Worm (Caenorhabditis elegans) whole organism, early embryonic: ENCODE results near the gene srx-119.

Source experiments
- F13C5.2 ChIP-seq: sonication (generic microtip); optimal IDR thresholded peaks from 2 replicates; lab custom pipeline; 2017; ENCODE audit warnings: mild to moderate bottlenecking, missing genetic modification characterization, inconsistent platforms, missing compliant biosample characterization
- aly-1 ChIP-seq: sonication (generic microtip); optimal IDR thresholded peaks from 2 replicates; lab custom pipeline; 2016; ENCODE audit warnings: missing genetic modification characterization, missing compliant biosample characterization
- ama-1 ChIP-seq: fragments of 150-350 bp; optimal IDR thresholded peaks from 2 replicates; lab custom pipeline; 2014
- ceh-13 ChIP-seq: fragments of 200-800 bp; sonication (Bioruptor generic); optimal IDR thresholded peaks from 2 replicates; lab custom pipeline; 2018; ENCODE audit warnings: mild to moderate bottlenecking, missing genetic modification characterization, missing compliant biosample characterization
- hmbx-1 ChIP-seq: sonication (generic microtip); optimal IDR thresholded peaks from 2 replicates; lab custom pipeline; 2016; ENCODE audit warnings: mild to moderate bottlenecking, missing genetic modification characterization, missing compliant biosample characterization
- pes-1 ChIP-seq: fragments of 200-800 bp; sonication (Bioruptor generic); IDR thresholded peaks from 2 replicates; pipeline ENCODE4 v1.3.6; 2022; ENCODE audit warnings: missing genetic modification reagents, missing genetic modification characterization, missing compliant biosample characterization
- scrt-1 ChIP-seq: fragments of 200-800 bp; sonication (Bioruptor generic); IDR thresholded peaks from 2 replicates; pipeline ENCODE4 v1.3.6; 2022; ENCODE audit warnings: missing genetic modification characterization, missing compliant biosample characterization
- sea-1 ChIP-seq: fragments of 200-800 bp; sonication (Bioruptor generic); conservative IDR thresholded peaks from 2 replicates; pipeline ENCODE4 v1.3.6; 2022; ENCODE audit warnings: missing genetic modification characterization, missing compliant biosample characterization
- tbx-11 ChIP-seq: fragments of 200-800 bp; sonication (Bioruptor generic); IDR thresholded peaks from 2 replicates; pipeline ENCODE4 v1.3.6; 2022; ENCODE audit warnings: missing genetic modification characterization, missing compliant biosample characterization

- TF ChIP-seq pes-1 (GFP tag; lab: Robert Waterston, UW) = no peak
- TF ChIP-seq scrt-1 = no peak
- no peak for TF ChIP-seq hmbx-1
- TF ChIP-seq ama-1 = no peak
- TF ChIP-seq ceh-13 = no peak
- TF ChIP-seq aly-1 (tag; lab: Kevin White, UChicago) = no peak
- TF ChIP-seq F13C5.2 (tag; lab: Kevin White, UChicago) = no peak
- TF ChIP-seq sea-1 (GFP tag; lab: Robert Waterston, UW) = no peak
- no peak for TF ChIP-seq tbx-11 (GFP tag; lab: Robert Waterston, UW)
Observed at ce11 chrII:12519616-12520015, 8.4 kb upstream of the srx-119 start, which contains the start of gene ceh-99.
